Worm (Caenorhabditis elegans): Measurements from ENCODE around the gene irg-3.

ce11 chrV:2617499-2617898 is 25.1 kb downstream of the irg-3 start:
- no peak for TF ChIP-seq nhr-11 (tag; optimal IDR thresholded peaks at IDR 0.05)
- TF ChIP-seq pha-4 (tag; optimal IDR thresholded peaks at IDR 0.05): no peak
- no peak for TF ChIP-seq ama-1 (optimal IDR thresholded peaks at IDR 0.05)

Measured in whole organism, L3 larva.